Worm (Caenorhabditis elegans): ENCODE data around the gene T21B6.3.

- no peak for TF ChIP-seq him-1 (tag; optimal IDR thresholded peaks at IDR 0.05)
- TF ChIP-seq W03F9.2 (tag; optimal IDR thresholded peaks at IDR 0.05): no peak
These were observed 7.5 kb downstream of the T21B6.3 start, which contains the start of gene pho-7 for ce11 chrX:10941255-10941654.

All from whole organism, L4/young adult.